Worm (Caenorhabditis elegans) whole organism, late embryonic: Measurements from ENCODE around the gene clec-134.

Source experiments
- dve-1 ChIP-seq: sonication (generic microtip); optimal IDR thresholded peaks from 2 replicates; lab custom pipeline; 2017; ENCODE audit warnings: antibody characterized with exemption, mild to moderate bottlenecking, missing genetic modification characterization, missing compliant biosample characterization
- elt-2 ChIP-seq: sonication (generic microtip); optimal IDR thresholded peaks from 2 replicates; lab custom pipeline; 2016; ENCODE audit warnings: missing genetic modification reagents, missing genetic modification characterization, missing compliant biosample characterization
- ets-4 ChIP-seq: sonication (generic microtip); optimal IDR thresholded peaks from 2 replicates; lab custom pipeline; 2016; ENCODE audit warnings: missing genetic modification characterization, missing compliant biosample characterization
- hlh-30 ChIP-seq: sonication (generic microtip); optimal IDR thresholded peaks from 2 replicates; lab custom pipeline; 2017; ENCODE audit warnings: antibody characterized with exemption, missing genetic modification characterization, missing compliant biosample characterization; ENCODE audit not compliant: insufficient read depth
- hlh-6 ChIP-seq: sonication (generic microtip); optimal IDR thresholded peaks from 2 replicates; lab custom pipeline; 2016; ENCODE audit warnings: missing genotype, missing genetic modification characterization, missing compliant biosample characterization
- lin-11 ChIP-seq: fragments of 200-800 bp; sonication (Bioruptor generic); optimal IDR thresholded peaks from 2 replicates; lab custom pipeline; 2018; ENCODE audit warnings: mild to moderate bottlenecking, missing genetic modification characterization, missing compliant biosample characterization
- odd-2 ChIP-seq: sonication (generic microtip); optimal IDR thresholded peaks from 2 replicates; lab custom pipeline; 2017; ENCODE audit warnings: antibody characterized with exemption, mild to moderate bottlenecking, missing genetic modification characterization, missing compliant biosample characterization
- pha-4 ChIP-seq: fragments of 150-350 bp; optimal IDR thresholded peaks from 2 replicates; lab custom pipeline; 2018; ENCODE audit warnings: missing biosample characterization, missing genetic modification reagents, missing genetic modification characterization
- sdc-2 ChIP-seq: sonication (generic microtip); optimal IDR thresholded peaks from 2 replicates; lab custom pipeline; 2016; ENCODE audit warnings: missing genotype, missing genetic modification characterization, missing compliant biosample characterization
- tbx-2 ChIP-seq: sonication (generic microtip); optimal IDR thresholded peaks from 2 replicates; lab custom pipeline; 2016; ENCODE audit warnings: missing genetic modification characterization, missing compliant biosample characterization
- ztf-16 ChIP-seq: sonication (generic microtip); optimal IDR thresholded peaks from 2 replicates; lab custom pipeline; 2017; ENCODE audit warnings: missing genetic modification characterization, missing compliant biosample characterization

- no peak for TF ChIP-seq pha-4 (tag; lab: Kevin White, UChicago)
- TF ChIP-seq lin-11 (tag; lab: Kevin White, UChicago) = no peak
- TF ChIP-seq odd-2 (tag; lab: Kevin White, UChicago) = no peak
- no peak for TF ChIP-seq elt-2
- TF ChIP-seq hlh-30 (tag; lab: Kevin White, UChicago) = no peak
- no peak for TF ChIP-seq tbx-2 (tag; lab: Kevin White, UChicago)
- TF ChIP-seq ets-4 (tag; lab: Kevin White, UChicago) = no peak
- TF ChIP-seq hlh-6 = no peak
- TF ChIP-seq sdc-2 = no peak
- TF ChIP-seq ztf-16 (tag; lab: Kevin White, UChicago) = no peak
- TF ChIP-seq dve-1 (tag; lab: Kevin White, UChicago) = no peak
Observed at ce11 chrII:3570927-3571538, 8.8 kb upstream of the clec-134 start, which contains the start of the genes clec-128 and clec-129.
